Worm (Caenorhabditis elegans): ENCODE data around the gene idpp-13.
A peak's percentile ranks its signal among the peaks of the same experiment; 100 is the strongest.

The idpp-13 gene

ce11 chrIII:907311-907710 is 9.5 kb downstream of the idpp-13 start, which contains the start of gene F23H11.4:
Gene F23H11.4, minus strand, starts transcription at chrIII:907539.
- TF ChIP-seq R02D3.7 (tag; optimal IDR thresholded peaks at IDR 0.05) (no peak), nhr-6 (tag; optimal IDR thresholded peaks at IDR 0.05) (no peak), nhr-237 (tag; optimal IDR thresholded peaks at IDR 0.05) (no peak), dmd-4 (tag; optimal IDR thresholded peaks at IDR 0.05) (no peak), alr-1 (tag; optimal IDR thresholded peaks at IDR 0.05) (no peak), lsy-2 (tag; optimal IDR thresholded peaks at IDR 0.05) (no peak), elt-1 (tag; optimal IDR thresholded peaks at IDR 0.05) (no peak), egl-27 (tag; optimal IDR thresholded peaks at IDR 0.05) (no peak), elt-3 (tag; optimal IDR thresholded peaks at IDR 0.05) (no peak), lin-39 (tag; optimal IDR thresholded peaks at IDR 0.05) (no peak), nhr-11 (tag; optimal IDR thresholded peaks at IDR 0.05) (no peak), lin-11 (tag; optimal IDR thresholded peaks at IDR 0.05) (no peak)

- TF ChIP-seq lin-13 (GFP tag; optimal IDR thresholded peaks at IDR 0.05) = peak; percentile 34
- TF ChIP-seq ztf-11 (tag; optimal IDR thresholded peaks at IDR 0.05) = no peak
- TF ChIP-seq lsy-2 (tag; optimal IDR thresholded peaks at IDR 0.05) = peak in 1 of 2 experiments; percentile 44
- TF ChIP-seq C34F6.9 (tag; optimal IDR thresholded peaks at IDR 0.05) = peak; percentile 35
- no peak for TF ChIP-seq unc-55 (GFP tag; optimal IDR thresholded peaks at IDR 0.05)
- TF ChIP-seq nhr-10 (tag; optimal IDR thresholded peaks at IDR 0.05) = no peak
- TF ChIP-seq mdl-1 (tag; optimal IDR thresholded peaks at IDR 0.05) = no peak
- no peak for TF ChIP-seq dmd-4 (tag; optimal IDR thresholded peaks at IDR 0.05)
- no peak for TF ChIP-seq sma-9 (GFP tag; optimal IDR thresholded peaks at IDR 0.05)
- TF ChIP-seq sma-9 (tag; optimal IDR thresholded peaks at IDR 0.05) = no peak
- peak; percentile 54 for TF ChIP-seq gmeb-1 (tag; optimal IDR thresholded peaks at IDR 0.05)
Measured at ce11 chrIII:901600-902250, 15.1 kb downstream of the idpp-13 start.

- TF ChIP-seq sma-9 (GFP tag; optimal IDR thresholded peaks at IDR 0.05) (no peak), sma-9 (tag; optimal IDR thresholded peaks at IDR 0.05) (no peak), ceh-16 (tag; optimal IDR thresholded peaks at IDR 0.05) (no peak), mbf-1 (tag; optimal IDR thresholded peaks at IDR 0.05) (no peak), lin-39 (tag; optimal IDR thresholded peaks at IDR 0.05) (no peak), ceh-82 (tag; optimal IDR thresholded peaks at IDR 0.05) (no peak), zag-1 (tag; optimal IDR thresholded peaks at IDR 0.05) (no peak), ztf-4 (tag; optimal IDR thresholded peaks at IDR 0.05) (no peak), nhr-77 (tag; optimal IDR thresholded peaks at IDR 0.05) (no peak), sma-3 (GFP tag; optimal IDR thresholded peaks at IDR 0.05) (no peak), fos-1 (tag; optimal IDR thresholded peaks at IDR 0.05) (no peak), nhr-237 (tag; optimal IDR thresholded peaks at IDR 0.05) (no peak), egl-27 (tag; optimal IDR thresholded peaks at IDR 0.05) (no peak), elt-3 (tag; optimal IDR thresholded peaks at IDR 0.05) (no peak), ztf-11 (tag; optimal IDR thresholded peaks at IDR 0.05) (no peak), unc-55 (GFP tag; optimal IDR thresholded peaks at IDR 0.05) (no peak), nhr-23 (tag; optimal IDR thresholded peaks at IDR 0.05) (no peak), mab-5 (tag; optimal IDR thresholded peaks at IDR 0.05) (no peak), nhr-11 (tag; optimal IDR thresholded peaks at IDR 0.05) (no peak)
Measured at ce11 chrIII:901148-901547, 15.6 kb downstream of the idpp-13 start, which contains the start of gene sucl-2. Gene sucl-2, minus strand, starts transcription at chrIII:901412.

- TF ChIP-seq mdl-1 (tag; optimal IDR thresholded peaks at IDR 0.05) = no peak
- no peak for TF ChIP-seq nhr-11 (tag; optimal IDR thresholded peaks at IDR 0.05)
- TF ChIP-seq nhr-237 (tag; optimal IDR thresholded peaks at IDR 0.05) = no peak
- no peak for TF ChIP-seq sma-3 (GFP tag; optimal IDR thresholded peaks at IDR 0.05)
- no peak for TF ChIP-seq nhr-6 (tag; optimal IDR thresholded peaks at IDR 0.05)
- TF ChIP-seq fos-1 (tag; optimal IDR thresholded peaks at IDR 0.05) = no peak
- no peak for TF ChIP-seq ZK546.5 (tag; optimal IDR thresholded peaks at IDR 0.05)
- no peak for TF ChIP-seq elt-3 (tag; optimal IDR thresholded peaks at IDR 0.05)
- no peak for TF ChIP-seq ztf-11 (tag; optimal IDR thresholded peaks at IDR 0.05)
- TF ChIP-seq F13H6.1 (tag; optimal IDR thresholded peaks at IDR 0.05) = no peak
- no peak for TF ChIP-seq lin-13 (GFP tag; optimal IDR thresholded peaks at IDR 0.05)
- no peak for TF ChIP-seq skn-1 (tag; optimal IDR thresholded peaks at IDR 0.05)
- no peak for TF ChIP-seq mbf-1 (tag; optimal IDR thresholded peaks at IDR 0.05)
Measured at ce11 chrIII:900134-900533, 16.7 kb downstream of the idpp-13 start.

ce11 chrIII:896904-897303 is 19.9 kb downstream of the idpp-13 start:
- TF ChIP-seq skn-1 (tag; optimal IDR thresholded peaks at IDR 0.05) = no peak
- no peak for TF ChIP-seq unc-39 (tag; optimal IDR thresholded peaks at IDR 0.05)
- no peak for TF ChIP-seq nhr-21 (tag; optimal IDR thresholded peaks at IDR 0.05)
- TF ChIP-seq nhr-10 (tag; optimal IDR thresholded peaks at IDR 0.05) = no peak
- no peak for TF ChIP-seq nhr-77 (tag; optimal IDR thresholded peaks at IDR 0.05)
- TF ChIP-seq ztf-11 (tag; optimal IDR thresholded peaks at IDR 0.05) = no peak
- TF ChIP-seq ZK546.5 (tag; optimal IDR thresholded peaks at IDR 0.05) = no peak
- no peak for TF ChIP-seq blmp-1 (tag; optimal IDR thresholded peaks at IDR 0.05; ENCODE audit: insufficient read depth)
- no peak for TF ChIP-seq nhr-129 (tag; optimal IDR thresholded peaks at IDR 0.05)
- no peak for TF ChIP-seq ztf-4 (tag; optimal IDR thresholded peaks at IDR 0.05)
- no peak for TF ChIP-seq unc-55 (GFP tag; optimal IDR thresholded peaks at IDR 0.05)
- no peak for TF ChIP-seq nhr-25 (tag; optimal IDR thresholded peaks at IDR 0.05)
